Worm (Caenorhabditis elegans) whole organism, L3 larva: Measurements from ENCODE around the gene nspd-2.

Experiments
- R02D3.7 ChIP-seq: fragments of 150-350 bp; optimal IDR thresholded peaks from 2 replicates; lab custom pipeline; 2014; ENCODE audit warnings: missing biosample characterization, missing genetic modification characterization
- ZK546.5 ChIP-seq: sonication (generic microtip); optimal IDR thresholded peaks from 2 replicates; lab custom pipeline; 2017; ENCODE audit warnings: missing biosample characterization, missing genetic modification characterization
- aly-2 ChIP-seq: fragments of 150-350 bp; optimal IDR thresholded peaks from 2 replicates; lab custom pipeline; 2014; ENCODE audit warnings: missing biosample characterization, missing genetic modification characterization
- ama-1 ChIP-seq: fragments of 150-350 bp; optimal IDR thresholded peaks from 2 replicates; lab custom pipeline; 2018
- ceh-16 ChIP-seq: sonication (generic microtip); optimal IDR thresholded peaks from 2 replicates; lab custom pipeline; 2017; ENCODE audit warnings: missing biosample characterization, missing genetic modification characterization
- ceh-28 ChIP-seq: fragments of 150-350 bp; optimal IDR thresholded peaks from 2 replicates; lab custom pipeline; 2014; ENCODE audit warnings: missing biosample characterization, missing genetic modification reagents, missing genetic modification characterization
- ceh-82 ChIP-seq: fragments of 150-350 bp; optimal IDR thresholded peaks from 2 replicates; lab custom pipeline; 2014; ENCODE audit warnings: missing biosample characterization, missing genetic modification characterization
- ceh-9 ChIP-seq: sonication (generic microtip); optimal IDR thresholded peaks from 2 replicates; lab custom pipeline; 2018; ENCODE audit warnings: missing biosample characterization, missing genetic modification characterization
- daf-12 ChIP-seq: fragments of 150-350 bp; optimal IDR thresholded peaks from 2 replicates; lab custom pipeline; 2014; ENCODE audit warnings: missing biosample characterization, missing genetic modification reagents, missing genetic modification characterization
- egl-27 ChIP-seq: sonication (generic microtip); optimal IDR thresholded peaks from 4 replicates; lab custom pipeline; 2017; ENCODE audit warnings: missing biosample characterization, missing genetic modification reagents, missing genetic modification characterization
- egl-5 ChIP-seq: fragments of 150-350 bp; optimal IDR thresholded peaks from 2 replicates; lab custom pipeline; 2017; ENCODE audit warnings: missing biosample characterization, missing genetic modification reagents, missing genetic modification characterization, inconsistent platforms
- elt-1 ChIP-seq: fragments of 150-350 bp; optimal IDR thresholded peaks from 2 replicates; lab custom pipeline; 2014; ENCODE audit warnings: missing biosample characterization, missing genetic modification characterization
- elt-2 ChIP-seq: sonication (generic microtip); optimal IDR thresholded peaks from 2 replicates; lab custom pipeline; 2016; ENCODE audit warnings: missing genetic modification reagents, mild to moderate bottlenecking, missing genetic modification characterization, missing compliant biosample characterization
- elt-3 ChIP-seq, 3 experiments: fragments of 150-350 bp in 1 of 3; sonication (generic microtip) in 2 of 3; optimal IDR thresholded peaks; 2 replicates in 2 of 3; 4 replicates in 1 of 3; lab custom pipeline; 2014 to 2017; ENCODE audit warnings: missing biosample characterization in 3 of 3, missing genetic modification characterization in 3 of 3
- eor-1 ChIP-seq, 2 experiments: fragments of 150-350 bp; optimal IDR thresholded peaks; 2 replicates each; lab custom pipeline; 2014 to 2018; ENCODE audit warnings: missing biosample characterization in 2 of 2, missing genetic modification characterization in 2 of 2
- fkh-10 ChIP-seq: sonication (generic microtip); optimal IDR thresholded peaks from 2 replicates; lab custom pipeline; 2017; ENCODE audit warnings: missing biosample characterization, missing genetic modification reagents, missing genetic modification characterization
- fkh-2 ChIP-seq: fragments of 150-350 bp; optimal IDR thresholded peaks from 2 replicates; lab custom pipeline; 2014; ENCODE audit warnings: missing biosample characterization, missing genetic modification reagents, missing genetic modification characterization
- fos-1 ChIP-seq: fragments of 150-350 bp; optimal IDR thresholded peaks from 2 replicates; lab custom pipeline; 2014; ENCODE audit warnings: missing biosample characterization, missing genetic modification characterization
- hmg-11 ChIP-seq: sonication (generic microtip); optimal IDR thresholded peaks from 2 replicates; lab custom pipeline; 2016; ENCODE audit warnings: missing genetic modification characterization, missing compliant biosample characterization
- jun-1 ChIP-seq: fragments of 150-350 bp; optimal IDR thresholded peaks from 2 replicates; lab custom pipeline; 2014; ENCODE audit warnings: missing biosample characterization, missing genetic modification reagents, missing genetic modification characterization
- lin-15B ChIP-seq: fragments of 150-350 bp; optimal IDR thresholded peaks from 2 replicates; lab custom pipeline; 2014; ENCODE audit warnings: missing biosample characterization, missing genetic modification characterization
- lin-39 ChIP-seq: fragments of 150-350 bp; optimal IDR thresholded peaks from 2 replicates; lab custom pipeline; 2018; ENCODE audit warnings: missing biosample characterization, missing genetic modification reagents, missing genetic modification characterization
- lsy-12 ChIP-seq: sonication (generic microtip); optimal IDR thresholded peaks from 2 replicates; lab custom pipeline; 2016; ENCODE audit warnings: mild to moderate bottlenecking, missing genetic modification characterization, missing compliant biosample characterization
- mdl-1 ChIP-seq: fragments of 150-350 bp; optimal IDR thresholded peaks from 2 replicates; lab custom pipeline; 2014; ENCODE audit warnings: missing biosample characterization, missing genetic modification characterization
- mml-1 ChIP-seq: fragments of 150-350 bp; sonication (generic microtip); optimal IDR thresholded peaks from 3 replicates; lab custom pipeline; 2014; ENCODE audit warnings: missing biosample characterization, missing genetic modification characterization
- nfya-1 ChIP-seq: sonication (generic microtip); optimal IDR thresholded peaks from 2 replicates; lab custom pipeline; 2017; ENCODE audit warnings: missing genetic modification characterization, mild to moderate bottlenecking, missing compliant biosample characterization, antibody characterized with exemption, moderate library complexity; ENCODE audit not compliant: insufficient read depth
- nhr-11 ChIP-seq: fragments of 150-350 bp; optimal IDR thresholded peaks from 2 replicates; lab custom pipeline; 2014; ENCODE audit warnings: missing biosample characterization, missing genetic modification characterization
- nhr-12 ChIP-seq: fragments of 150-350 bp; optimal IDR thresholded peaks from 2 replicates; lab custom pipeline; 2014; ENCODE audit warnings: missing biosample characterization, missing genetic modification characterization
- nhr-23 ChIP-seq: fragments of 150-350 bp; optimal IDR thresholded peaks from 2 replicates; lab custom pipeline; 2014; ENCODE audit warnings: missing biosample characterization, missing genetic modification reagents, missing genetic modification characterization
- nhr-237 ChIP-seq: fragments of 150-350 bp; optimal IDR thresholded peaks from 2 replicates; lab custom pipeline; 2014; ENCODE audit warnings: missing biosample characterization, missing genetic modification characterization
- nhr-25 ChIP-seq: sonication (generic microtip); optimal IDR thresholded peaks from 2 replicates; lab custom pipeline; 2017; ENCODE audit warnings: missing biosample characterization, missing genetic modification characterization
- nhr-28 ChIP-seq: fragments of 150-350 bp; optimal IDR thresholded peaks from 2 replicates; lab custom pipeline; 2014; ENCODE audit warnings: missing biosample characterization, missing genetic modification characterization
- nhr-43 ChIP-seq: sonication (generic microtip); optimal IDR thresholded peaks from 2 replicates; lab custom pipeline; 2016; ENCODE audit warnings: mild to moderate bottlenecking, missing genetic modification characterization, missing compliant biosample characterization; ENCODE audit not compliant: poor library complexity, severe bottlenecking
- nhr-67 ChIP-seq: fragments of 150-350 bp; optimal IDR thresholded peaks from 2 replicates; lab custom pipeline; 2014; ENCODE audit warnings: missing biosample characterization, missing genetic modification characterization
- nhr-76 ChIP-seq: fragments of 150-350 bp; sonication (generic microtip); optimal IDR thresholded peaks from 5 replicates; lab custom pipeline; 2014; ENCODE audit warnings: missing biosample characterization, missing genetic modification characterization
- nhr-77 ChIP-seq: fragments of 150-350 bp; optimal IDR thresholded peaks from 2 replicates; lab custom pipeline; 2014; ENCODE audit warnings: missing biosample characterization, missing genetic modification characterization
- pha-4 ChIP-seq: fragments of 150-350 bp; optimal IDR thresholded peaks from 2 replicates; lab custom pipeline; 2014; ENCODE audit warnings: missing biosample characterization, missing genetic modification reagents, missing genetic modification characterization
- pqm-1 ChIP-seq: fragments of 150-350 bp; optimal IDR thresholded peaks from 2 replicates; lab custom pipeline; 2017; ENCODE audit warnings: missing biosample characterization, missing genetic modification characterization, inconsistent platforms
- sea-2 ChIP-seq: fragments of 150-350 bp; sonication (generic microtip); optimal IDR thresholded peaks from 4 replicates; lab custom pipeline; 2014; ENCODE audit warnings: missing biosample characterization, missing genetic modification reagents, missing genetic modification characterization
- snpc-4 ChIP-seq: fragments of 150-350 bp; optimal IDR thresholded peaks from 2 replicates; lab custom pipeline; 2014; ENCODE audit warnings: missing biosample characterization, missing genetic modification characterization
- tbx-2 ChIP-seq: sonication (generic microtip); optimal IDR thresholded peaks from 2 replicates; lab custom pipeline; 2016; ENCODE audit warnings: mild to moderate bottlenecking, missing genetic modification characterization, missing compliant biosample characterization
- unc-62 ChIP-seq: fragments of 150-350 bp; sonication (generic microtip); optimal IDR thresholded peaks from 4 replicates; lab custom pipeline; 2014; ENCODE audit warnings: missing biosample characterization, missing genetic modification reagents, missing genetic modification characterization
- zag-1 ChIP-seq: fragments of 150-350 bp; optimal IDR thresholded peaks from 2 replicates; lab custom pipeline; 2014; ENCODE audit warnings: missing biosample characterization, missing genetic modification characterization
- ztf-11 ChIP-seq: fragments of 150-350 bp; optimal IDR thresholded peaks from 2 replicates; lab custom pipeline; 2014; ENCODE audit warnings: missing biosample characterization, missing genetic modification characterization
- ztf-4 ChIP-seq: fragments of 150-350 bp; optimal IDR thresholded peaks from 2 replicates; lab custom pipeline; 2014; ENCODE audit warnings: missing biosample characterization, missing genetic modification characterization

Gene nspd-2

ce11 chrIV:9867915-9868314, 24.1 kb downstream of the nspd-2 start:
- TF ChIP-seq ztf-4 (tag; lab: Kevin White, UChicago) (peak; percentile 77), unc-62 (GFP tag; lab: Kevin White, UChicago) (peak; percentile 3), jun-1 (no peak), lsy-12 (tag; lab: Kevin White, UChicago) (peak; percentile 30), mdl-1 (tag; lab: Kevin White, UChicago) (peak; percentile 35), elt-3 (tag; optimal IDR thresholded peaks at IDR 0.05; lab: Kevin White, UChicago) (peak in 2 of 3 experiments; percentile 40 to 50), nhr-43 (tag; lab: Kevin White, UChicago) (peak; percentile 99), nfya-1 (tag; lab: Kevin White, UChicago) (peak; percentile 29), nhr-23 (peak; percentile 99), nhr-25 (tag; lab: Kevin White, UChicago) (peak; percentile 93), fkh-2 (tag; lab: Kevin White, UChicago) (no peak), egl-5 (no peak), ceh-28 (tag; lab: Kevin White, UChicago) (peak; percentile 48), tbx-2 (tag; lab: Kevin White, UChicago) (peak; percentile 57), ztf-11 (tag; lab: Kevin White, UChicago) (no peak)

- TF ChIP-seq hmg-11 (tag; lab: Kevin White, UChicago) (no peak), pha-4 (tag; lab: Kevin White, UChicago) (peak; percentile 91)
These were observed 25.5 kb downstream of the nspd-2 start for ce11 chrIV:9869344-9869743.

ce11 chrIV:9872210-9872609, 28.4 kb downstream of the nspd-2 start:
- TF ChIP-seq nhr-25 (tag; lab: Kevin White, UChicago): peak; percentile 3
- peak; percentile 70 for TF ChIP-seq elt-1
- TF ChIP-seq mml-1: no peak
- TF ChIP-seq, all 47 proteins: peak for 2

- TF ChIP-seq snpc-4 (no peak), nhr-67 (tag; lab: Kevin White, UChicago) (no peak), unc-62 (GFP tag; lab: Kevin White, UChicago) (no peak), fkh-2 (tag; lab: Kevin White, UChicago) (no peak), nfya-1 (tag; lab: Kevin White, UChicago) (peak; percentile 57), nhr-11 (tag; lab: Kevin White, UChicago) (no peak), fos-1 (tag; lab: Kevin White, UChicago) (no peak), ceh-16 (no peak), elt-2 (tag; lab: Kevin White, UChicago) (peak; percentile 60), ztf-11 (tag; lab: Kevin White, UChicago) (no peak), lin-15B (tag; lab: Kevin White, UChicago) (peak; percentile 18), lsy-12 (tag; lab: Kevin White, UChicago) (no peak), ZK546.5 (tag; lab: Kevin White, UChicago) (no peak), nhr-43 (tag; lab: Kevin White, UChicago) (no peak), egl-27 (tag; lab: Kevin White, UChicago) (no peak), mdl-1 (tag; lab: Kevin White, UChicago) (no peak), egl-5 (no peak), fkh-10 (GFP tag; lab: Kevin White, UChicago) (no peak), nhr-23 (no peak), nhr-28 (no peak), mml-1 (no peak), hmg-11 (tag; lab: Kevin White, UChicago) (peak; percentile 29), sea-2 (GFP tag; lab: Kevin White, UChicago) (no peak), ztf-4 (tag; lab: Kevin White, UChicago) (no peak), eor-1 (tag; optimal IDR thresholded peaks at IDR 0.05; lab: Kevin White, UChicago) (no peak), ceh-82 (tag; lab: Kevin White, UChicago) (no peak), aly-2 (no peak), nhr-77 (tag; lab: Kevin White, UChicago) (no peak), R02D3.7 (tag; lab: Kevin White, UChicago) (no peak), pha-4 (tag; lab: Kevin White, UChicago) (peak; percentile 66), ceh-28 (tag; lab: Kevin White, UChicago) (peak; percentile 26), elt-1 (no peak), tbx-2 (tag; lab: Kevin White, UChicago) (no peak), nhr-76 (tag; lab: Kevin White, UChicago) (no peak), nhr-12 (tag; lab: Kevin White, UChicago) (no peak), ama-1 (lab: Kevin White, UChicago) (no peak), elt-3 (tag; optimal IDR thresholded peaks at IDR 0.05; lab: Kevin White, UChicago) (no peak), lin-39 (tag; lab: Kevin White, UChicago) (peak; percentile 1), pqm-1 (tag; lab: Kevin White, UChicago) (peak; percentile 77), nhr-25 (tag; lab: Kevin White, UChicago) (no peak), zag-1 (tag; lab: Kevin White, UChicago) (no peak), ceh-9 (tag; lab: Kevin White, UChicago) (no peak), nhr-237 (tag; lab: Kevin White, UChicago) (no peak), jun-1 (no peak), daf-12 (tag; lab: Kevin White, UChicago) (no peak)
These were observed 28.9 kb downstream of the nspd-2 start for ce11 chrIV:9872786-9873185.
